Worm (Caenorhabditis elegans): ENCODE results near the gene twk-33.

ce11 chrV:17732516-17732915, 18.3 kb upstream of the twk-33 start, which contains the start of gene twk-42:
- TF ChIP-seq elt-3 (tag; optimal IDR thresholded peaks at IDR 0.05): no peak
- no peak for TF ChIP-seq skn-1 (tag; optimal IDR thresholded peaks at IDR 0.05)
- TF ChIP-seq fos-1 (tag; optimal IDR thresholded peaks at IDR 0.05): no peak
- no peak for TF ChIP-seq unc-62 (GFP tag; optimal IDR thresholded peaks at IDR 0.05)
- TF ChIP-seq nhr-23 (tag; optimal IDR thresholded peaks at IDR 0.05): no peak
- no peak for TF ChIP-seq zag-1 (tag; optimal IDR thresholded peaks at IDR 0.05)
- no peak for TF ChIP-seq nhr-237 (tag; optimal IDR thresholded peaks at IDR 0.05)
- no peak for TF ChIP-seq dmd-4 (tag; optimal IDR thresholded peaks at IDR 0.05)
- TF ChIP-seq R02D3.7 (tag; optimal IDR thresholded peaks at IDR 0.05): no peak
